Fruit fly (Drosophila melanogaster): ENCODE measurements around the gene CG4198.

Gene CG4198

dm6 chrX:5286513-5286912 lies 26.5 kb upstream of the CG4198 start (continued):
- TF ChIP-seq Six4 (GFP tag; optimal IDR thresholded peaks at IDR 0.05) (no peak), ato (GFP tag; IDR thresholded peaks at IDR 0.05; ENCODE audit: partially characterized antibody) (no peak), Hmx (GFP tag; optimal IDR thresholded peaks at IDR 0.05) (no peak), ftz-f1 (GFP tag; optimal IDR thresholded peaks at IDR 0.05) (no peak), CG4328 (GFP tag; optimal IDR thresholded peaks at IDR 0.05) (no peak), btn (GFP tag; optimal IDR thresholded peaks at IDR 0.05) (no peak), Ets65A (GFP tag) (peak; percentile 15), sisA (GFP tag; IDR thresholded peaks at IDR 0.05) (peak; percentile 25; the same call in 1 of the 2 replicates), wek (GFP tag; optimal IDR thresholded peaks at IDR 0.05) (no peak), zen2 (GFP tag; IDR thresholded peaks at IDR 0.05; ENCODE audit: partially characterized antibody) (no peak), CG11247 (GFP tag; IDR thresholded peaks at IDR 0.05) (no peak), da (GFP tag; optimal IDR thresholded peaks at IDR 0.05) (no peak), CG15011 (GFP tag; optimal IDR thresholded peaks at IDR 0.05) (no peak), CG2129 (GFP tag; IDR thresholded peaks at IDR 0.05; ENCODE audit: partially characterized antibody) (no peak), vvl (GFP tag; IDR thresholded peaks at IDR 0.05) (peak; percentile 46), row (GFP tag; IDR thresholded peaks at IDR 0.05) (peak; percentile 57), exex (tag; optimal IDR thresholded peaks at IDR 0.05) (no peak), Spps (tag; optimal IDR thresholded peaks at IDR 0.05) (no peak), cas (GFP tag; IDR thresholded peaks at IDR 0.05) (no peak), B-H1 (GFP tag; IDR thresholded peaks at IDR 0.05) (no peak), dm (GFP tag; optimal IDR thresholded peaks at IDR 0.05) (no peak), CG10543 (GFP tag; optimal IDR thresholded peaks at IDR 0.05) (no peak), CG17912 (GFP tag; optimal IDR thresholded peaks at IDR 0.05) (no peak), Dek (tag; optimal IDR thresholded peaks at IDR 0.05) (no peak), nom (GFP tag; optimal IDR thresholded peaks at IDR 0.05) (no peak), MESR4 (GFP tag; optimal IDR thresholded peaks at IDR 0.05) (no peak), BEAF-32 (GFP tag; optimal IDR thresholded peaks at IDR 0.05) (no peak), psq (GFP tag; optimal IDR thresholded peaks at IDR 0.05) (no peak), eyg (GFP tag; optimal IDR thresholded peaks at IDR 0.05) (no peak), CG3065 (GFP tag; optimal IDR thresholded peaks at IDR 0.05) (no peak), CG3163 (GFP tag; optimal IDR thresholded peaks at IDR 0.05) (no peak), CG12155 (GFP tag; optimal IDR thresholded peaks at IDR 0.05) (no peak), bab2 (GFP tag; optimal IDR thresholded peaks at IDR 0.05) (no peak), chn (GFP tag; optimal IDR thresholded peaks at IDR 0.05) (no peak), sens-2 (GFP tag; IDR thresholded peaks at IDR 0.05) (no peak), Doc3 (GFP tag; IDR thresholded peaks at IDR 0.05; ENCODE audit: partially characterized antibody) (no peak), CG1024 (GFP tag; IDR thresholded peaks at IDR 0.05) (no peak), CG1832 (GFP tag; optimal IDR thresholded peaks at IDR 0.05) (no peak), mirr (GFP tag; optimal IDR thresholded peaks at IDR 0.05) (no peak), ERR (GFP tag; optimal IDR thresholded peaks at IDR 0.05) (no peak), CG2875 (GFP tag; optimal IDR thresholded peaks at IDR 0.05) (no peak), Dip2 (GFP tag; IDR thresholded peaks at IDR 0.05) (no peak), phol (tag; optimal IDR thresholded peaks at IDR 0.05) (peak; percentile 17), Optix (GFP tag; IDR thresholded peaks at IDR 0.05) (no peak), CG12104 (GFP tag; optimal IDR thresholded peaks at IDR 0.05) (no peak), hkb (optimal IDR thresholded peaks at IDR 0.05) (no peak), hkb (GFP tag; IDR thresholded peaks at IDR 0.05) (peak; percentile 48; the same call in 1 of the 2 replicates), CG14860 (GFP tag; IDR thresholded peaks at IDR 0.05; ENCODE audit: partially characterized antibody) (no peak), CG34224 (GFP tag; IDR thresholded peaks at IDR 0.05; ENCODE audit: partially characterized antibody) (no peak), tup (GFP tag; optimal IDR thresholded peaks at IDR 0.05) (no peak), CG16863 (GFP tag; optimal IDR thresholded peaks at IDR 0.05) (no peak), CG12744 (GFP tag; optimal IDR thresholded peaks at IDR 0.05) (no peak)
